Worm (Caenorhabditis elegans): ENCODE measurements around the gene cyp-13A8.

DNA sequence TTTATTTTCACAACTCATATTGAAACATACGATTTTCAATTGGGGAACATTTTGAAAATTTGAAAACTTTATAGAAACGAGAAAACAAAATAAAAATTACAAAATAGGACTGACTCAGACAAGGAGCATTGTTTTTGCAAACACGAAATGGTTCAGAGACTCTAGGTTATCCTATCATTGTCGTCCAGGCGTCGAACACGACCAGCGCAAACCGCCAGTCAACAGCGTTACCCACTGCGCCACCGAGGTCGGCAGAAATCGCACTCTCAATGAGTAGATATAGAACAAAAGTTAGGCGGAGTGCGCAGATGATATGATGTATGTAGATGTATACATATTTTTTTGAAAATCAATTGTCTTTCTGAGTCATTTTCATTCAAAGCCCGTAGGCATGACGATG, 32.7 kb downstream of the cyp-13A8 start:
- peak; percentile 43 for TF ChIP-seq pha-4 (tag; optimal IDR thresholded peaks at IDR 0.05)
- peak; percentile 40 for TF ChIP-seq tbx-2 (tag; optimal IDR thresholded peaks at IDR 0.05)
- TF ChIP-seq jun-1 (tag; optimal IDR thresholded peaks at IDR 0.05) = no peak
- no peak for TF ChIP-seq unc-62 (GFP tag; optimal IDR thresholded peaks at IDR 0.05)
